Fruit fly (Drosophila melanogaster): Measurements from ENCODE around the gene Cpr72Ea.
A peak's percentile ranks its signal among the peaks of the same experiment; 100 is the strongest.

Cpr72Ea gene

DNA sequence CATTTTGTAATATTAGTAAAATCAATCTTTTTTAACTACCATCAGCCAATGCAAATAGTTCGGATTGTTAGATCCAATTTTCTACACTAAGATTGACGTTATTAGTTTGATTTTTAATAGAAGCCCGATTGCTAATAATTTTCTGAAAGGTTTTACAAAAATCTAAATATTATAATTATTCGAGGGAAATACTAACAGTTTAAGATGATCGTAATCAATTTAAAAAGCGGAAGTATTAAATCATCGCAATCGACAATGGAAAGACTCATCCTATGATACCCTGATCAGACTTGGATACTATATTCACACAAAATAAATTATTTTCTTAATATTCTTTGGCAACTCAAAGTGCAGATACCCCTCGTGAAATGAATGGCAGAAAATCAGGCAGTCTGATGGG lies 4.5 kb upstream of the Cpr72Ea start:
- TF ChIP-seq Crg-1 (GFP tag; optimal IDR thresholded peaks at IDR 0.05) (no peak), kay (GFP tag; ENCODE audit: borderline replicate concordance) (no peak), Mnt (GFP tag; optimal IDR thresholded peaks at IDR 0.05) (no peak), toe (GFP tag; optimal IDR thresholded peaks at IDR 0.05) (no peak), CG12768 (GFP tag; optimal IDR thresholded peaks at IDR 0.05) (no peak), bab1 (GFP tag; optimal IDR thresholded peaks at IDR 0.05) (no peak), ovo (GFP tag; optimal IDR thresholded peaks at IDR 0.05) (no peak), tj (GFP tag; optimal IDR thresholded peaks at IDR 0.05) (no peak), CG7101 (tag; optimal IDR thresholded peaks at IDR 0.05) (no peak), cnc (optimal IDR thresholded peaks at IDR 0.05) (no peak), CG33017 (tag; optimal IDR thresholded peaks at IDR 0.05) (no peak), pad (GFP tag; optimal IDR thresholded peaks at IDR 0.05) (no peak)

DNA sequence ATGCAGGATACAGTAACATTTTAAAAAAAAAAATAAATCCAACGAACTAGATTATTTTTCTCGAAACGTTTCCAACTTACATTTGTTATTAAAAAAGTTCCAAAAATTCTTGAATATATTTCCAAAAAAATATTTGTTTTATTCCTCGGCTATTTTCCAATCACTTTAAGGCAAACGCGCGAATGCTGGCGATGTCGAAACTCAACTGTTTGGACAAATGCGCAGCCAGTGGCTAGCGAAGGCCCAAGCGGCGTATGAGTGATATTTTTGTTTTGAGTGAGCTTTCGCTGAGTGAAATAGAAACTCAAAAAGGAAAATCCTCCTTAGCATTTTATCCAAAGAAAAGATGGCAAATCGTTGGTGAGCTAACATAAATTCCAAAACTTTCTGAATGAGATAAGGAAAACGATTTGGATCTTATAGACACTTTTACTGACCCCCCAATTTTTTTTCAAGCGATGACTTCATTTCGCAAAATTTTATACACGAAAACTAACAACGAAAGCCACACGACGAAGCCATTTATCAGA lies 3.1 kb upstream of the Cpr72Ea start, which contains the start of gene ringer:
ringer (minus strand) TSS at position 210 of the 530 bp plus-strand sequence.
- TF ChIP-seq CG33017 (tag; optimal IDR thresholded peaks at IDR 0.05) (peak; percentile 43), CG14711 (tag; optimal IDR thresholded peaks at IDR 0.05) (no peak)

DNA sequence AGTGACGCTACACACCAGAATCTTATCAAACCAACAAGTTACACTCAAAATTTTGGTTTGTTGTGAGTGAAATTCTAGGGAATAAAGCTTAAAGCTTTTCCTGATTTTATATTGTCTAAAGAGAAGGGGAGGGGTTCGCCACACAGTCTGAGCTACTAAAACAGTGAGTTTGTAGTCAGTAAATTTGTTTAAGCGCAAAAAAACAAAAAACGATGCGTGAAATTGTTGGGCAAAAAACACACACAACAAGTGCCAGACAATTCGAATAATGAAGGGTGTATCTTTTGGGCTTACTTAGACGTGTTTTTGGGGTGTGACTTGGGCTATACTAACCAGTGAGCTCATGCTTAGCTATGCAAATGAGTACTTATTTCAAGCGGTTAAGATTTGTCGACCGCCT lies 2.6 kb upstream of the Cpr72Ea start:
- TF ChIP-seq CG12768 (GFP tag; optimal IDR thresholded peaks at IDR 0.05) (peak; percentile 39), kay (GFP tag; ENCODE audit: borderline replicate concordance) (peak; percentile 92), CG11617 (GFP tag; optimal IDR thresholded peaks at IDR 0.05) (no peak)

DNA sequence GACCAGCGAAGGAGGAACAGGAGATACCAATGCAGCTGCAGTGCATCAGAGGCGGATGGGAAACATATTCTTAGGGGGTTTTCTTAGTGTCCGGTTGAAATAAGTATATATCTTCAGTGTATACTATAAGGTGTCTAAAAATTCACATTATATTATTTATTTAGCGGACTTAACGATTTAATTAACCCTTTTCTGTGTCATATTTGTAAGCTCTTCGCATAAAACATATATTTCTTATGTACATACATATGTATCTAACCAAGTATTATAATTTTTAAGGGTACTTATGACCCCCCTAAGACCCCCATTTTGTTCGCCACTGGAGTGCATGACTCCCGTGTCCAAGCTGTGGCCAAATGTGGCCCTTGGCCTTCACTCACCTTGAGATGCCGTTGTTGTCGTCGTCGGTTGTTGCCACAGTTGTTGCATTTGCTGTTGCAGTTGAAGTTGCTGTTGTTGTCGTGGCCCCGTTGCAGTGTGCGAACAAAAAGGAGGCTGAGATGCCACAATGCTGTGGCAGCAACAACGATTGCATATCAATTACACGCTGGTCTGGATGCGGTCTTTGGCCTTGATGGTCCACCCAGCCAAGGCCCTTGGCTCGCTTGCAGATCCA lies 1.1 kb upstream of the Cpr72Ea start:
- no peak for TF ChIP-seq ovo (GFP tag; optimal IDR thresholded peaks at IDR 0.05)
- no peak for TF ChIP-seq Clk (GFP tag; optimal IDR thresholded peaks at IDR 0.05)
- TF ChIP-seq CG5204 (GFP tag; optimal IDR thresholded peaks at IDR 0.05) = no peak
- TF ChIP-seq Crg-1 (GFP tag; optimal IDR thresholded peaks at IDR 0.05) = no peak
- no peak for TF ChIP-seq toe (GFP tag; optimal IDR thresholded peaks at IDR 0.05)
- no peak for TF ChIP-seq CG14711 (tag; optimal IDR thresholded peaks at IDR 0.05)
- no peak for TF ChIP-seq CG1620 (GFP tag; optimal IDR thresholded peaks at IDR 0.05)
- no peak for TF ChIP-seq cic (GFP tag; optimal IDR thresholded peaks at IDR 0.05)
- no peak for TF ChIP-seq CG33017 (tag; optimal IDR thresholded peaks at IDR 0.05)

DNA sequence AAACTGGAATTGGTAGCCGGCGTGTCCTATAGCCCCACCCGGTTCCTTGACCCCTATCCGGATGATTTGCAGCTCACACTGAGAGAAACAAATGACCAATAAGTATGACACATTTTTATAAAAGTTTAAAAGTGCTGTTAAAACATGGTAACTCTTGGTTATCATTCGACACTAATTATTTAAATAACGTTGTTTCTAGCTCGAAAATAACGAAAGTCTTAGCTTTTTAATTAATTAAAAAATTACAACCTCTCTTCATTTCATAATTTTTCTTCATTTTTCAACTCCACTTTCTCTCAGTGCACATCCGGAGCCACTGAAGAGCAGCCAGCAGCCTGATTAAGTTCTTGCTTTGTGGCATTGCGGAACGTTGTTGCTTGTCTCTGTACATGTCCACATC lies 1.8 kb downstream of the Cpr72Ea start:
- TF ChIP-seq Clk (GFP tag; optimal IDR thresholded peaks at IDR 0.05) (no peak), bab1 (GFP tag; optimal IDR thresholded peaks at IDR 0.05) (no peak), pad (GFP tag; optimal IDR thresholded peaks at IDR 0.05) (no peak), CG33017 (tag; optimal IDR thresholded peaks at IDR 0.05) (no peak), Crg-1 (GFP tag; optimal IDR thresholded peaks at IDR 0.05) (no peak)

DNA sequence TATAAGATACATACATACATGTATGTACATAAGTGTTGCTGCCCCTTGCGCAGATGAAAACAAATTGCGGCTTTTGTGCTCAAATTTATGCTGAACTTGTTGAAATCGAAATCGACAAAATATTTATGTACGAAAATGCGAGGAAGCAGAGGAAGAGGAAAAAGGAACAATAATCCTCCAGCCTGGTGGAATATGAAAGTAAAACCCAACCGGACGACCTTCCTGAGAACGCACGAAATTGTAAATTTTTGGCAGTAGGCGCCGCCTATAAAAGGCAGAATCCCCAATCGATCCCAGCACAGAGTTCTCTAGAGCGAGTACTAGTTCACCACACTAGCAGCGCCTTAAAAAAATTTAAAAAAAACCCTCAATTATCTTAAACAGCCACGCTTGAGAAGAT lies 2.2 kb downstream of the Cpr72Ea start, which contains the start of gene Cpr72Eb:
Cpr72Eb (plus strand) TSS at position 301 of the 400 bp plus-strand sequence.
- TF ChIP-seq cnc (optimal IDR thresholded peaks at IDR 0.05) (no peak), CG1620 (GFP tag; optimal IDR thresholded peaks at IDR 0.05) (no peak), tj (GFP tag; optimal IDR thresholded peaks at IDR 0.05) (no peak), Mnt (GFP tag; optimal IDR thresholded peaks at IDR 0.05) (no peak), kay (GFP tag; ENCODE audit: borderline replicate concordance) (no peak), CG7101 (tag; optimal IDR thresholded peaks at IDR 0.05) (no peak), toe (GFP tag; optimal IDR thresholded peaks at IDR 0.05) (no peak), pad (GFP tag; optimal IDR thresholded peaks at IDR 0.05) (no peak), cic (GFP tag; optimal IDR thresholded peaks at IDR 0.05) (no peak), Hr96 (GFP tag; optimal IDR thresholded peaks at IDR 0.05) (no peak), CG14711 (tag; optimal IDR thresholded peaks at IDR 0.05) (no peak), CG33017 (tag; optimal IDR thresholded peaks at IDR 0.05) (no peak), CG12768 (GFP tag; optimal IDR thresholded peaks at IDR 0.05) (no peak), ovo (GFP tag; optimal IDR thresholded peaks at IDR 0.05) (no peak), CG11617 (GFP tag; optimal IDR thresholded peaks at IDR 0.05) (no peak), CG5204 (GFP tag; optimal IDR thresholded peaks at IDR 0.05) (no peak), bab1 (GFP tag; optimal IDR thresholded peaks at IDR 0.05) (no peak), Crg-1 (GFP tag; optimal IDR thresholded peaks at IDR 0.05) (no peak), Clk (GFP tag; optimal IDR thresholded peaks at IDR 0.05) (no peak)

DNA sequence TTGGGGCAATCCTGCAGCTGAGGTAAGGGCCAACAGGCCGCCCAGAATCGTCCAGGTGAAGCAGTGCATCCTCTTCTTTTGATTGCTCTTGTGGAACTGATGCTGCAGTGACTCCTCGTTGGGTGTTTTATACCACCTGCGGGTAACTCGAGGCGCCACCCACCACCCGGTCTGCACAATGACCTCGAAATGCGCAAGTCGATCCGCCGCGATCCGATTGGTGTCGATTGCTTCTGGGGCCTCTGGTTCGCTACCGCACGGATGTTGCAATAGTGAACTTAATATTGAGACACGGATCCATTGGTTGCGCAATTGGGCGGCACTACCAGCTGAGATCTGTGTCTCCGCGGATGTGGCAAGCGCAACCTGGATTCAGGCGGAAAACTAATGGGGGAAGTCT lies 4.8 kb downstream of the Cpr72Ea start, which contains the start of gene Cpr72Ec:
Cpr72Ec (minus strand) TSS at position 101 of the 400 bp plus-strand sequence.
- TF ChIP-seq toe (GFP tag; optimal IDR thresholded peaks at IDR 0.05) = no peak
- no peak for TF ChIP-seq CG7045 (GFP tag; optimal IDR thresholded peaks at IDR 0.05)
- TF ChIP-seq kay (GFP tag; ENCODE audit: borderline replicate concordance) = no peak
- no peak for TF ChIP-seq tj (GFP tag; optimal IDR thresholded peaks at IDR 0.05)
- no peak for TF ChIP-seq CG33017 (tag; optimal IDR thresholded peaks at IDR 0.05)
- no peak for TF ChIP-seq pad (GFP tag; optimal IDR thresholded peaks at IDR 0.05)
- TF ChIP-seq CG12768 (GFP tag; optimal IDR thresholded peaks at IDR 0.05) = no peak

Data from whole organism, adult.